Fruit fly (Drosophila melanogaster) whole organism, wandering third instar larva: Measurements from ENCODE around the gene Gr93c.

Experiments used
- Abd-B ChIP-seq: fragments of >200 bp; optimal IDR thresholded peaks from 2 replicates; lab custom pipeline; 2017; ENCODE audit warnings: missing biosample characterization, missing genetic modification characterization
- CG32264 ChIP-seq: fragments of 200-800 bp; sonication (Bioruptor generic); optimal IDR thresholded peaks from 2 replicates; lab custom pipeline; 2016; ENCODE audit warnings: missing biosample characterization, missing genetic modification characterization
- CG9705 ChIP-seq: fragments of 200-800 bp; sonication (Bioruptor generic); optimal IDR thresholded peaks from 2 replicates; lab custom pipeline; 2018; ENCODE audit warnings: missing biosample characterization, mild to moderate bottlenecking, missing genetic modification characterization
- CrebA ChIP-seq: fragments of 200-800 bp; sonication (Bioruptor generic); optimal IDR thresholded peaks from 2 replicates; lab custom pipeline; 2016; ENCODE audit warnings: missing biosample characterization, mild to moderate bottlenecking, missing genetic modification characterization, borderline replicate concordance
- Dfd ChIP-seq: fragments of >200 bp; optimal IDR thresholded peaks from 2 replicates; lab custom pipeline; 2017; ENCODE audit warnings: missing biosample characterization, missing genetic modification characterization
- Dif ChIP-seq: fragments of 200-275, 200-300 bp; sonication (Bioruptor generic); optimal IDR thresholded peaks from 2 replicates; lab custom pipeline; 2018; ENCODE audit warnings: missing biosample characterization, missing genetic modification characterization; ENCODE audit not compliant: partially characterized antibody
- GATAd ChIP-seq: sonication (Bioruptor generic); optimal IDR thresholded peaks from 2 replicates; lab custom pipeline; 2016; ENCODE audit warnings: missing biosample characterization, missing genetic modification characterization
- HLH106 ChIP-seq: fragments of 200-800 bp; optimal IDR thresholded peaks from 3 replicates; lab custom pipeline; 2019; ENCODE audit warnings: missing biosample characterization, mild to moderate bottlenecking, missing genetic modification characterization, moderate library complexity
- Hnf4 ChIP-seq: fragments of 200-800 bp; sonication (Bioruptor generic); optimal IDR thresholded peaks from 2 replicates; lab custom pipeline; 2016; ENCODE audit warnings: missing biosample characterization, mild to moderate bottlenecking, missing genetic modification characterization
- Hr83 ChIP-seq: fragments of 200-300 bp; sonication (Bioruptor generic); optimal IDR thresholded peaks from 2 replicates; lab custom pipeline; 2016; ENCODE audit warnings: missing biosample characterization, mild to moderate bottlenecking, missing genetic modification characterization, moderate library complexity; ENCODE audit not compliant: poor library complexity, severe bottlenecking
- Jra ChIP-seq: sonication (Bioruptor generic); optimal IDR thresholded peaks from 2 replicates; lab custom pipeline; 2016; ENCODE audit warnings: missing biosample characterization, missing genetic modification characterization
- Mio ChIP-seq: sonication (Bioruptor generic); optimal IDR thresholded peaks from 2 replicates; lab custom pipeline; 2016; ENCODE audit warnings: missing biosample characterization, missing genetic modification characterization
- Myc ChIP-seq: fragments of >200 bp; optimal IDR thresholded peaks from 2 replicates; lab custom pipeline; 2017
- N ChIP-seq: fragments of >200 bp; optimal IDR thresholded peaks from 2 replicates; lab custom pipeline; 2018; ENCODE audit warnings: missing biosample characterization, missing external identifiers, missing genetic modification characterization
- OdsH ChIP-seq: fragments of 200-800 bp; sonication (Bioruptor generic); optimal IDR thresholded peaks from 2 replicates; lab custom pipeline; 2016; ENCODE audit warnings: missing biosample characterization, mild to moderate bottlenecking, missing genetic modification characterization
- Rel ChIP-seq, 2 experiments: fragments of 200-800 bp; sonication (Bioruptor generic) in 1 of 2; optimal IDR thresholded peaks; 2 replicates in 1 of 2; 3 replicates in 1 of 2; lab custom pipeline; 2016 to 2019; ENCODE audit warnings: mild to moderate bottlenecking in 2 of 2, missing biosample characterization in 2 of 2, missing genetic modification characterization in 2 of 2, moderate library complexity in 1 of 2
- Sp1 ChIP-seq: fragments of 200-800 bp; sonication (Bioruptor generic); optimal IDR thresholded peaks from 3 replicates; lab custom pipeline; 2019; ENCODE audit warnings: missing biosample characterization, mild to moderate bottlenecking, missing genetic modification characterization, moderate library complexity
- Vsx2 ChIP-seq: fragments of 200-300, 225-300 bp; sonication (Bioruptor generic); optimal IDR thresholded peaks from 2 replicates; lab custom pipeline; 2018; ENCODE audit warnings: missing biosample characterization, missing genetic modification characterization; ENCODE audit not compliant: partially characterized antibody
- br ChIP-seq: fragments of 200-800 bp; sonication (Bioruptor generic); optimal IDR thresholded peaks from 2 replicates; lab custom pipeline; 2016; ENCODE audit warnings: missing biosample characterization, missing genetic modification characterization
- brk ChIP-seq: fragments of 200-800 bp; sonication (Bioruptor generic); optimal IDR thresholded peaks from 2 replicates; lab custom pipeline; 2016; ENCODE audit warnings: missing biosample characterization, mild to moderate bottlenecking, missing genetic modification characterization
- dl ChIP-seq, 2 experiments: fragments of 175-275, 200-275 bp in 1 of 2; fragments of 200-275 bp in 1 of 2; sonication (Bioruptor generic); optimal IDR thresholded peaks; lab custom pipeline; 2018; ENCODE audit warnings: mild to moderate bottlenecking in 2 of 2, missing biosample characterization in 2 of 2, missing genetic modification characterization in 2 of 2, moderate library complexity in 2 of 2; ENCODE audit not compliant: partially characterized antibody in 2 of 2, insufficient read depth in 1 of 2
- dsf ChIP-seq: sonication (Bioruptor generic); optimal IDR thresholded peaks from 2 replicates; lab custom pipeline; 2016; ENCODE audit warnings: missing biosample characterization, missing genetic modification characterization, borderline replicate concordance
- ey ChIP-seq: fragments of 200-800 bp; sonication (Bioruptor generic); optimal IDR thresholded peaks from 2 replicates; lab custom pipeline; 2016; ENCODE audit warnings: missing biosample characterization, missing genetic modification characterization
- foxo ChIP-seq, 2 experiments: fragments of 200-800 bp; sonication (Bioruptor generic); optimal IDR thresholded peaks; 2 replicates in 1 of 2; 3 replicates in 1 of 2; lab custom pipeline; 2016 to 2017; ENCODE audit warnings: missing biosample characterization in 2 of 2, missing genetic modification characterization in 2 of 2
- fru ChIP-seq: fragments of 200-800 bp; sonication (Bioruptor generic); optimal IDR thresholded peaks from 3 replicates; lab custom pipeline; 2016; ENCODE audit warnings: missing biosample characterization, mild to moderate bottlenecking, missing genetic modification characterization
- h ChIP-seq: fragments of 200-800 bp; sonication (Bioruptor generic); optimal IDR thresholded peaks from 3 replicates; lab custom pipeline; 2016; ENCODE audit warnings: missing biosample characterization, mild to moderate bottlenecking, missing genetic modification characterization
- jim ChIP-seq: fragments of 175-275, 200-325 bp; sonication (Bioruptor generic); optimal IDR thresholded peaks from 2 replicates; lab custom pipeline; 2016; ENCODE audit warnings: missing biosample characterization, mild to moderate bottlenecking, missing genetic modification characterization
- lola ChIP-seq: fragments of >200 bp; optimal IDR thresholded peaks from 2 replicates; lab custom pipeline; 2017; ENCODE audit warnings: missing biosample characterization, missing genetic modification characterization
- pan ChIP-seq: fragments of >200 bp; optimal IDR thresholded peaks from 2 replicates; lab custom pipeline; 2017
- psq ChIP-seq: fragments of 200-800 bp; sonication (Bioruptor generic); optimal IDR thresholded peaks from 3 replicates; lab custom pipeline; 2017; ENCODE audit warnings: missing biosample characterization, mild to moderate bottlenecking, missing genetic modification characterization, moderate library complexity
- rgr ChIP-seq: fragments of 200-800 bp; sonication (Bioruptor generic); optimal IDR thresholded peaks from 3 replicates; lab custom pipeline; 2016; ENCODE audit warnings: missing biosample characterization, mild to moderate bottlenecking, missing genetic modification characterization
- sage ChIP-seq: fragments of 200-800 bp; sonication (Bioruptor generic); optimal IDR thresholded peaks from 2 replicates; lab custom pipeline; 2016; ENCODE audit warnings: missing biosample characterization, mild to moderate bottlenecking, missing genetic modification characterization
- sv ChIP-seq: fragments of 200-800 bp; sonication (Bioruptor generic); optimal IDR thresholded peaks from 3 replicates; lab custom pipeline; 2016; ENCODE audit warnings: missing biosample characterization, missing genetic modification characterization
- tai ChIP-seq: sonication (Bioruptor generic); optimal IDR thresholded peaks from 2 replicates; lab custom pipeline; 2016; ENCODE audit warnings: missing biosample characterization, missing genetic modification characterization
- usp ChIP-seq: fragments of >200 bp; optimal IDR thresholded peaks from 2 replicates; lab custom pipeline; 2017; ENCODE audit warnings: missing biosample characterization, missing genetic modification characterization
- woc ChIP-seq: sonication (Bioruptor generic); optimal IDR thresholded peaks from 2 replicates; lab custom pipeline; 2016; ENCODE audit warnings: missing biosample characterization, mild to moderate bottlenecking, missing genetic modification characterization

Gene Gr93c

dm6 chr3R:21887588-21888007 is 42.5 kb upstream of the Gr93c start:
- no peak for TF ChIP-seq CG32264 (GFP tag; lab: Kevin White, UChicago)
- TF ChIP-seq ey (GFP tag; lab: Kevin White, UChicago): peak; percentile 33
- no peak for TF ChIP-seq CG9705
- peak; percentile 19 for TF ChIP-seq Hnf4
- no peak for TF ChIP-seq psq (GFP tag; lab: Kevin White, UChicago)
- no peak for TF ChIP-seq dsf
- no peak for TF ChIP-seq dl (GFP tag; optimal IDR thresholded peaks at IDR 0.05; lab: Kevin White, UChicago; ENCODE audit: insufficient read depth in 1 of 2, partially characterized antibody in 2 of 2)
- peak; percentile 16 for TF ChIP-seq rgr (GFP tag; lab: Kevin White, UChicago)
- TF ChIP-seq HLH106 (tag; lab: Kevin White, UChicago): peak; percentile 37
- TF ChIP-seq br (GFP tag; lab: Kevin White, UChicago): no peak
- no peak for TF ChIP-seq Vsx2 (GFP tag; lab: Kevin White, UChicago)
- TF ChIP-seq sage (GFP tag; lab: Kevin White, UChicago): no peak
- no peak for TF ChIP-seq h (GFP tag; lab: Kevin White, UChicago)
- no peak for TF ChIP-seq pan (lab: Kevin White, UChicago)
- no peak for TF ChIP-seq Sp1 (GFP tag; lab: Kevin White, UChicago)
- no peak for TF ChIP-seq usp (GFP tag; lab: Kevin White, UChicago)
- no peak for TF ChIP-seq Jra (GFP tag; lab: Kevin White, UChicago)
- TF ChIP-seq foxo (GFP tag; optimal IDR thresholded peaks at IDR 0.05; lab: Kevin White, UChicago): peak in 1 of 2 experiments; percentile 53
- TF ChIP-seq Dfd: no peak
- peak; percentile 56 for TF ChIP-seq fru (GFP tag; lab: Kevin White, UChicago)
- TF ChIP-seq Hr83 (GFP tag; lab: Kevin White, UChicago): no peak
- no peak for TF ChIP-seq tai (GFP tag; lab: Kevin White, UChicago)
- TF ChIP-seq lola (GFP tag; lab: Kevin White, UChicago): no peak
- TF ChIP-seq GATAd (GFP tag; lab: Kevin White, UChicago): no peak
- no peak for TF ChIP-seq CrebA (GFP tag; lab: Kevin White, UChicago)
- no peak for TF ChIP-seq Rel (GFP tag; optimal IDR thresholded peaks at IDR 0.05; lab: Kevin White, UChicago)
- no peak for TF ChIP-seq Rel (tag; optimal IDR thresholded peaks at IDR 0.05; lab: Kevin White, UChicago)
- TF ChIP-seq sv (GFP tag; lab: Kevin White, UChicago): no peak
- TF ChIP-seq jim (GFP tag; lab: Kevin White, UChicago): no peak
- TF ChIP-seq woc (GFP tag; lab: Kevin White, UChicago): peak; percentile 40
- TF ChIP-seq N: no peak
- no peak for TF ChIP-seq Myc
- TF ChIP-seq Mio (GFP tag; lab: Kevin White, UChicago): no peak
- no peak for TF ChIP-seq Dif (GFP tag; lab: Kevin White, UChicago)
- no peak for TF ChIP-seq brk

- TF ChIP-seq Vsx2 (GFP tag; lab: Kevin White, UChicago): peak; percentile 80
- TF ChIP-seq dsf: no peak
- TF ChIP-seq Hnf4: peak; percentile 24
- TF ChIP-seq Dfd: no peak
- TF ChIP-seq CrebA (GFP tag; lab: Kevin White, UChicago): no peak
- no peak for TF ChIP-seq OdsH (GFP tag; lab: Kevin White, UChicago)
- no peak for TF ChIP-seq ey (GFP tag; lab: Kevin White, UChicago)
- no peak for TF ChIP-seq Jra (GFP tag; lab: Kevin White, UChicago)
- TF ChIP-seq brk: no peak
- TF ChIP-seq CG32264 (GFP tag; lab: Kevin White, UChicago): no peak
- TF ChIP-seq sv (GFP tag; lab: Kevin White, UChicago): no peak
Observed at dm6 chr3R:21886861-21887587, 42.0 kb upstream of the Gr93c start, which contains the start of the genes CG6678 and dnd. TSS of gene CG6678 (plus strand) at chr3R:21887029. TSS of gene dnd (minus strand) at chr3R:21887355.

dm6 chr3R:21885450-21885849 is 40.4 kb upstream of the Gr93c start, which contains the start of gene CG17819:
TSS of gene CG17819 (minus strand) at chr3R:21885550.
- TF ChIP-seq Rel (GFP tag; optimal IDR thresholded peaks at IDR 0.05; lab: Kevin White, UChicago) (no peak), Rel (tag; optimal IDR thresholded peaks at IDR 0.05; lab: Kevin White, UChicago) (no peak), Myc (no peak), dsf (no peak), dl (GFP tag; optimal IDR thresholded peaks at IDR 0.05; lab: Kevin White, UChicago; ENCODE audit: insufficient read depth in 1 of 2, partially characterized antibody in 2 of 2) (no peak), Vsx2 (GFP tag; lab: Kevin White, UChicago) (no peak), ey (GFP tag; lab: Kevin White, UChicago) (no peak), Sp1 (GFP tag; lab: Kevin White, UChicago) (no peak), Abd-B (GFP tag; lab: Kevin White, UChicago) (no peak), sage (GFP tag; lab: Kevin White, UChicago) (no peak), rgr (GFP tag; lab: Kevin White, UChicago) (no peak), Hr83 (GFP tag; lab: Kevin White, UChicago) (no peak), h (GFP tag; lab: Kevin White, UChicago) (no peak), lola (GFP tag; lab: Kevin White, UChicago) (no peak), usp (GFP tag; lab: Kevin White, UChicago) (no peak), CG32264 (GFP tag; lab: Kevin White, UChicago) (no peak), sv (GFP tag; lab: Kevin White, UChicago) (no peak), CG9705 (no peak), psq (GFP tag; lab: Kevin White, UChicago) (no peak), Jra (GFP tag; lab: Kevin White, UChicago) (no peak), Mio (GFP tag; lab: Kevin White, UChicago) (no peak)
